Worm (Caenorhabditis elegans) whole organism, L1 larva: ENCODE data around the gene C01C10.2.

Source experiments
- C04F5.9 ChIP-seq: sonication (generic microtip); optimal IDR thresholded peaks from 2 replicates; lab custom pipeline; 2016; ENCODE audit warnings: missing genetic modification characterization, missing compliant biosample characterization
- C16A3.4 ChIP-seq: fragments of 150-350 bp; optimal IDR thresholded peaks from 2 replicates; lab custom pipeline; 2014; ENCODE audit warnings: missing biosample characterization, missing genetic modification characterization
- aha-1 ChIP-seq: fragments of 150-350 bp; optimal IDR thresholded peaks from 2 replicates; lab custom pipeline; 2014; ENCODE audit warnings: missing biosample characterization, missing genetic modification characterization
- alr-1 ChIP-seq: fragments of 200-800 bp; sonication (Bioruptor generic); optimal IDR thresholded peaks from 2 replicates; lab custom pipeline; 2018; ENCODE audit warnings: borderline replicate concordance, mild to moderate bottlenecking, missing genetic modification characterization, missing compliant biosample characterization
- ama-1 ChIP-seq: fragments of 150-350 bp; optimal IDR thresholded peaks from 2 replicates; lab custom pipeline; 2014
- blmp-1 ChIP-seq: fragments of 150-350 bp; optimal IDR thresholded peaks from 2 replicates; lab custom pipeline; 2014; ENCODE audit warnings: missing biosample characterization, missing genetic modification characterization
- ceh-90 ChIP-seq: sonication (generic microtip); optimal IDR thresholded peaks from 2 replicates; lab custom pipeline; 2016; ENCODE audit warnings: missing genetic modification characterization, missing compliant biosample characterization
- ces-1 ChIP-seq: fragments of 150-350 bp; optimal IDR thresholded peaks from 2 replicates; lab custom pipeline; 2014; ENCODE audit warnings: missing biosample characterization, missing genetic modification reagents, missing genetic modification characterization
- dsc-1 ChIP-seq: sonication (generic microtip); optimal IDR thresholded peaks from 2 replicates; lab custom pipeline; 2016; ENCODE audit warnings: mild to moderate bottlenecking, missing genetic modification characterization, missing compliant biosample characterization
- efl-1 ChIP-seq, 4 experiments: fragments of 150-350 bp; optimal IDR thresholded peaks in 3 of 4; peaks in 1 of 4; 1 replicate in 1 of 4; 2 replicates in 3 of 4; lab custom pipeline; 2014; ENCODE audit warnings: missing biosample characterization in 2 of 4, missing genetic modification characterization in 2 of 4, missing genetic modification reagents in 2 of 4
- egl-13 ChIP-seq: sonication (generic microtip); optimal IDR thresholded peaks from 2 replicates; lab custom pipeline; 2016; ENCODE audit warnings: missing genotype, missing genetic modification reagents, missing genetic modification characterization, missing compliant biosample characterization
- egl-27 ChIP-seq, 2 experiments: fragments of 150-350 bp in 1 of 2; sonication (generic microtip); optimal IDR thresholded peaks; 3 replicates each; lab custom pipeline; 2017 to 2018; ENCODE audit warnings: missing biosample characterization in 2 of 2, missing genetic modification characterization in 2 of 2, missing genetic modification reagents in 2 of 2
- elt-2 ChIP-seq: sonication (generic microtip); optimal IDR thresholded peaks from 2 replicates; lab custom pipeline; 2016; ENCODE audit warnings: missing genetic modification characterization, mild to moderate bottlenecking, inconsistent platforms, missing compliant biosample characterization, missing genetic modification reagents
- fkh-10 ChIP-seq: sonication (generic microtip); optimal IDR thresholded peaks from 2 replicates; lab custom pipeline; 2017; ENCODE audit warnings: missing biosample characterization, missing genetic modification reagents, missing genetic modification characterization
- fos-1 ChIP-seq: fragments of 150-350 bp; optimal IDR thresholded peaks from 2 replicates; lab custom pipeline; 2014; ENCODE audit warnings: missing biosample characterization, missing genetic modification characterization
- hlh-17 ChIP-seq: fragments of 200-800 bp; sonication (Bioruptor generic); optimal IDR thresholded peaks from 2 replicates; lab custom pipeline; 2018; ENCODE audit warnings: missing genetic modification characterization, mild to moderate bottlenecking, missing compliant biosample characterization, moderate library complexity, borderline replicate concordance
- hpl-2 ChIP-seq: fragments of 150-350 bp; optimal IDR thresholded peaks from 2 replicates; lab custom pipeline; 2014; ENCODE audit warnings: missing biosample characterization, missing genetic modification reagents, missing genetic modification characterization
- isw-1 ChIP-seq: fragments of 200-800 bp; sonication (Bioruptor generic); IDR thresholded peaks from 2 replicates; pipeline ENCODE4 v1.3.6; 2022; ENCODE audit warnings: missing genetic modification characterization, missing compliant biosample characterization
- jun-1 ChIP-seq: fragments of 150-350 bp; optimal IDR thresholded peaks from 2 replicates; lab custom pipeline; 2014; ENCODE audit warnings: missing biosample characterization, missing genetic modification reagents, missing genetic modification characterization
- lin-15B ChIP-seq: fragments of 150-350 bp; sonication (generic microtip); optimal IDR thresholded peaks from 3 replicates; lab custom pipeline; 2014; ENCODE audit warnings: missing biosample characterization, missing genetic modification characterization
- lin-35 ChIP-seq, 2 experiments: fragments of 150-350 bp; optimal IDR thresholded peaks; 2 replicates each; lab custom pipeline; 2014; ENCODE audit warnings: missing biosample characterization in 2 of 2, missing genetic modification characterization in 2 of 2, missing genetic modification reagents in 2 of 2
- lin-39 ChIP-seq: fragments of 150-350 bp; optimal IDR thresholded peaks from 2 replicates; lab custom pipeline; 2014; ENCODE audit warnings: missing biosample characterization, missing genetic modification reagents, missing genetic modification characterization
- lir-3 ChIP-seq: sonication (generic microtip); optimal IDR thresholded peaks from 2 replicates; lab custom pipeline; 2016; ENCODE audit warnings: mild to moderate bottlenecking, missing genetic modification characterization, moderate library complexity, missing compliant biosample characterization; ENCODE audit not compliant: poor library complexity
- lsy-2 ChIP-seq, 2 experiments: fragments of 150-350 bp; optimal IDR thresholded peaks; 2 replicates each; lab custom pipeline; 2014; ENCODE audit warnings: missing biosample characterization in 2 of 2, missing genetic modification characterization in 2 of 2
- mab-9 ChIP-seq: fragments of 200-800 bp; sonication (Bioruptor generic); IDR thresholded peaks from 2 replicates; pipeline ENCODE4 v1.3.6; 2022; ENCODE audit warnings: missing genetic modification reagents, missing genetic modification characterization, missing compliant biosample characterization
- mdl-1 ChIP-seq, 2 experiments: fragments of 150-350 bp; optimal IDR thresholded peaks; 2 replicates each; lab custom pipeline; 2014 to 2017; ENCODE audit warnings: missing biosample characterization in 2 of 2, missing genetic modification characterization in 2 of 2, inconsistent platforms in 1 of 2
- mef-2 ChIP-seq: fragments of 150-350 bp; optimal IDR thresholded peaks from 2 replicates; lab custom pipeline; 2014; ENCODE audit warnings: missing biosample characterization, missing genetic modification characterization
- mep-1 ChIP-seq: fragments of 150-350 bp; optimal IDR thresholded peaks from 2 replicates; lab custom pipeline; 2014; ENCODE audit warnings: missing biosample characterization, missing genetic modification characterization
- nhr-12 ChIP-seq: sonication (generic microtip); optimal IDR thresholded peaks from 2 replicates; lab custom pipeline; 2017; ENCODE audit warnings: missing biosample characterization, missing genetic modification characterization
- nhr-19 ChIP-seq: fragments of 200-800 bp; sonication (Bioruptor generic); conservative IDR thresholded peaks from 2 replicates; pipeline ENCODE4 v1.3.6; 2022; ENCODE audit warnings: missing genetic modification characterization, missing compliant biosample characterization
- nhr-20 ChIP-seq: sonication (generic microtip); optimal IDR thresholded peaks from 2 replicates; lab custom pipeline; 2016; ENCODE audit warnings: mild to moderate bottlenecking, missing genetic modification characterization, missing compliant biosample characterization
- nhr-28 ChIP-seq: fragments of 150-350 bp; optimal IDR thresholded peaks from 2 replicates; lab custom pipeline; 2014; ENCODE audit warnings: missing biosample characterization, missing genetic modification characterization
- nhr-47 ChIP-seq: sonication (generic microtip); optimal IDR thresholded peaks from 2 replicates; lab custom pipeline; 2016; ENCODE audit warnings: mild to moderate bottlenecking, missing genetic modification characterization, moderate library complexity, missing compliant biosample characterization
- nhr-71 ChIP-seq: sonication (generic microtip); optimal IDR thresholded peaks from 2 replicates; lab custom pipeline; 2016; ENCODE audit warnings: mild to moderate bottlenecking, missing genetic modification characterization, moderate library complexity, missing compliant biosample characterization
- nhr-77 ChIP-seq: fragments of 150-350 bp; optimal IDR thresholded peaks from 2 replicates; lab custom pipeline; 2014; ENCODE audit warnings: missing biosample characterization, missing genetic modification characterization
- nhr-90 ChIP-seq: sonication (generic microtip); optimal IDR thresholded peaks from 2 replicates; lab custom pipeline; 2016; ENCODE audit warnings: mild to moderate bottlenecking, missing genetic modification characterization, missing compliant biosample characterization; ENCODE audit not compliant: poor library complexity
- pag-3 ChIP-seq: sonication (generic microtip); optimal IDR thresholded peaks from 2 replicates; lab custom pipeline; 2017; ENCODE audit warnings: missing genetic modification characterization, mild to moderate bottlenecking, missing compliant biosample characterization, antibody characterized with exemption, borderline replicate concordance; ENCODE audit not compliant: insufficient read depth
- pqm-1 ChIP-seq: sonication (generic microtip); optimal IDR thresholded peaks from 3 replicates; lab custom pipeline; 2017; ENCODE audit warnings: missing biosample characterization, missing genetic modification characterization
- skn-1 ChIP-seq: fragments of 150-350 bp; optimal IDR thresholded peaks from 2 replicates; lab custom pipeline; 2014; ENCODE audit warnings: missing biosample characterization, missing genetic modification characterization
- snpc-4 ChIP-seq: fragments of 150-350 bp; optimal IDR thresholded peaks from 2 replicates; lab custom pipeline; 2014; ENCODE audit warnings: missing biosample characterization, missing genetic modification characterization
- snu-23 ChIP-seq: sonication (generic microtip); optimal IDR thresholded peaks from 2 replicates; lab custom pipeline; 2016; ENCODE audit warnings: missing genetic modification characterization, missing compliant biosample characterization
- sptf-1 ChIP-seq: fragments of 150-350 bp; optimal IDR thresholded peaks from 2 replicates; lab custom pipeline; 2014; ENCODE audit warnings: missing biosample characterization, missing genetic modification characterization
- sup-37 ChIP-seq: fragments of 200-800 bp; sonication (Bioruptor generic); optimal IDR thresholded peaks from 2 replicates; lab custom pipeline; 2018; ENCODE audit warnings: mild to moderate bottlenecking, missing genetic modification characterization, missing compliant biosample characterization
- swsn-7 ChIP-seq: sonication (generic microtip); optimal IDR thresholded peaks from 2 replicates; lab custom pipeline; 2016; ENCODE audit warnings: missing genetic modification characterization, missing compliant biosample characterization
- tlp-1 ChIP-seq: fragments of 150-350 bp; optimal IDR thresholded peaks from 2 replicates; lab custom pipeline; 2014; ENCODE audit warnings: missing biosample characterization, missing genetic modification characterization
- unc-130 ChIP-seq: fragments of 150-350 bp; optimal IDR thresholded peaks from 2 replicates; lab custom pipeline; 2017; ENCODE audit warnings: missing biosample characterization, missing genetic modification characterization, inconsistent platforms
- unc-30 ChIP-seq: sonication (generic microtip); optimal IDR thresholded peaks from 2 replicates; lab custom pipeline; 2017; ENCODE audit warnings: missing biosample characterization, missing genetic modification characterization
- unc-86 ChIP-seq: sonication (generic microtip); optimal IDR thresholded peaks from 2 replicates; lab custom pipeline; 2016; ENCODE audit warnings: missing genetic modification characterization, missing compliant biosample characterization
- vab-15 ChIP-seq: sonication (generic microtip); optimal IDR thresholded peaks from 2 replicates; lab custom pipeline; 2017; ENCODE audit warnings: missing genotype, mild to moderate bottlenecking, missing genetic modification characterization, missing compliant biosample characterization
- xbp-1 ChIP-seq: sonication (generic microtip); optimal IDR thresholded peaks from 2 replicates; lab custom pipeline; 2016; ENCODE audit warnings: missing genetic modification characterization, missing compliant biosample characterization
- zag-1 ChIP-seq: fragments of 150-350 bp; optimal IDR thresholded peaks from 2 replicates; lab custom pipeline; 2014; ENCODE audit warnings: missing biosample characterization, missing genetic modification characterization
- ztf-11 ChIP-seq, 2 experiments: sonication (generic microtip); optimal IDR thresholded peaks; 2 replicates each; lab custom pipeline; 2016 to 2017; ENCODE audit warnings: missing genetic modification characterization in 2 of 2, missing biosample characterization in 1 of 2, missing compliant biosample characterization in 1 of 2

Gene C01C10.2

DNA sequence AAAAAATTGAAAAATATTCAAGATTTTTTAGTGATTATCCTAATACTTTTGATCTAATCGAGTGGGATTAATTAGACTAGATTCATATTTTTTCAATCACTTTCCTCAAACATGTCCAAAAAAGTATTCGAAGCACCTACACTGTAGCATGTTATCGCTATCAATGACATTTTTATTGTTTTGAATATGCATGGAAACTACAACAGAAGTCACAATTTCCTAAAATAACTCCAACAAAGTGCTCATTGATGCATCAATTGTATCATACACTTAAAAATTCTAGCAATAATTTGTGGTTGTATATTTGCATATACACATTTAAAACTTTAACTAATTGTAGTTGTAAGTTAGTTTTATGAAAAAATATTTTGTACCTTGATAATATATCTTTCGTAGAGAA is 2.2 kb upstream of the C01C10.2 start:
- TF ChIP-seq unc-130 (tag; lab: Kevin White, UChicago) (no peak), fos-1 (no peak), nhr-47 (tag; lab: Kevin White, UChicago) (no peak)
- TF ChIP-seq, all 84 proteins: peak for 0

- TF ChIP-seq aha-1 (tag; lab: Kevin White, UChicago) = no peak
- TF ChIP-seq C04F5.9 (tag; lab: Kevin White, UChicago) = no peak
- no peak for TF ChIP-seq fkh-10 (GFP tag; lab: Kevin White, UChicago)
- no peak for TF ChIP-seq hpl-2 (GFP tag; lab: Kevin White, UChicago)
- TF ChIP-seq elt-2 = no peak
- no peak for TF ChIP-seq swsn-7 (tag; lab: Kevin White, UChicago)
- no peak for TF ChIP-seq C16A3.4
- TF ChIP-seq nhr-19 (GFP tag; lab: Robert Waterston, UW) = 0 out of 2 replicates have a peak, but pooled peaks have one; percentile 8
- TF ChIP-seq unc-86 = no peak
- TF ChIP-seq pqm-1 (tag; lab: Kevin White, UChicago) = no peak
- TF ChIP-seq dsc-1 (tag; lab: Kevin White, UChicago) = no peak
- TF ChIP-seq nhr-20 (tag; lab: Kevin White, UChicago) = peak; percentile 50
- no peak for TF ChIP-seq unc-30
- TF ChIP-seq lin-35 (GFP tag; optimal IDR thresholded peaks at IDR 0.05; lab: Kevin White, UChicago) = peak in 1 of 2 experiments; percentile 67
- no peak for TF ChIP-seq mab-9 (GFP tag; lab: Robert Waterston, UW)
- no peak for TF ChIP-seq mef-2 (tag; lab: Kevin White, UChicago)
- TF ChIP-seq egl-13 (tag; lab: Kevin White, UChicago) = no peak
- no peak for TF ChIP-seq nhr-12 (tag; lab: Kevin White, UChicago)
- TF ChIP-seq nhr-77 (tag; lab: Kevin White, UChicago) = no peak
- TF ChIP-seq tlp-1 = no peak
- TF ChIP-seq ces-1 = no peak
- TF ChIP-seq skn-1 (tag; lab: Kevin White, UChicago) = no peak
- TF ChIP-seq lsy-2 (tag; optimal IDR thresholded peaks at IDR 0.05; lab: Kevin White, UChicago) = no peak
- TF ChIP-seq jun-1 = no peak
- no peak for TF ChIP-seq alr-1
- TF ChIP-seq ceh-90 (tag; lab: Kevin White, UChicago) = no peak
- no peak for TF ChIP-seq sup-37 (GFP tag; lab: Kevin White, UChicago)
- TF ChIP-seq blmp-1 (tag; lab: Kevin White, UChicago) = peak; percentile 61
- no peak for TF ChIP-seq zag-1
- no peak for TF ChIP-seq nhr-90 (tag; lab: Kevin White, UChicago)
- TF ChIP-seq nhr-71 (tag; lab: Kevin White, UChicago) = peak; percentile 52
- TF ChIP-seq ama-1 (lab: Kevin White, UChicago) = no peak
- no peak for TF ChIP-seq nhr-28 (tag; lab: Kevin White, UChicago)
- TF ChIP-seq snpc-4 (tag; lab: Kevin White, UChicago) = no peak
- TF ChIP-seq mdl-1 (tag; optimal IDR thresholded peaks at IDR 0.05; lab: Kevin White, UChicago) = peak in 1 of 2 experiments; percentile 13
- TF ChIP-seq snu-23 (GFP tag; lab: Kevin White, UChicago) = peak; percentile 54
- no peak for TF ChIP-seq egl-27 (tag; optimal IDR thresholded peaks at IDR 0.05; lab: Kevin White, UChicago)
- no peak for TF ChIP-seq lir-3 (tag; lab: Kevin White, UChicago)
- no peak for TF ChIP-seq hlh-17 (GFP tag; lab: Kevin White, UChicago)
- TF ChIP-seq lin-39 (tag; lab: Kevin White, UChicago) = no peak
- TF ChIP-seq pag-3 (tag; lab: Kevin White, UChicago) = no peak
- no peak for TF ChIP-seq lin-15B (tag; lab: Kevin White, UChicago)
- no peak for TF ChIP-seq fos-1
- no peak for TF ChIP-seq efl-1 (optimal IDR thresholded peaks at IDR 0.05; lab: Kevin White, UChicago)
- no peak for TF ChIP-seq efl-1 (GFP tag; optimal IDR thresholded peaks at IDR 0.05 in 1 of 2; lab: Kevin White, UChicago)
- no peak for TF ChIP-seq mep-1 (tag; lab: Kevin White, UChicago)
- TF ChIP-seq xbp-1 (tag; lab: Kevin White, UChicago) = no peak
- no peak for TF ChIP-seq sptf-1 (tag; lab: Kevin White, UChicago)
- no peak for TF ChIP-seq isw-1 (GFP tag; lab: Robert Waterston, UW)
- TF ChIP-seq vab-15 = no peak
- no peak for TF ChIP-seq ztf-11 (tag; optimal IDR thresholded peaks at IDR 0.05; lab: Kevin White, UChicago)
Measured at ce11 chrX:7436912-7437311, 1.0 kb downstream of the C01C10.2 start.
